Fruit fly (Drosophila melanogaster) whole organism, adult: ENCODE measurements around the gene CG42272.

Experiments
- CG11617 ChIP-seq: fragments of 200-800 bp; sonication (Bioruptor generic); optimal IDR thresholded peaks from 2 replicates; lab custom pipeline; 2017; ENCODE audit warnings: mild to moderate bottlenecking, missing biosample characterization, missing genetic modification reagents, missing genetic modification characterization
- CG12768 ChIP-seq: fragments of 200-800 bp; sonication (Bioruptor generic); optimal IDR thresholded peaks from 2 replicates; lab custom pipeline; 2017; ENCODE audit warnings: missing biosample characterization, missing genetic modification characterization, mild to moderate bottlenecking, moderate library complexity, missing genetic modification reagents
- CG14711 ChIP-seq: fragments of 200-800 bp; sonication (Bioruptor generic); optimal IDR thresholded peaks from 2 replicates; lab custom pipeline; 2018; ENCODE audit warnings: missing biosample characterization, mild to moderate bottlenecking, missing genetic modification characterization, moderate library complexity
- CG1620 ChIP-seq: fragments of 200-800 bp; sonication (Bioruptor generic); optimal IDR thresholded peaks from 2 replicates; lab custom pipeline; 2016; ENCODE audit warnings: missing biosample characterization, missing genetic modification characterization
- CG33017 ChIP-seq: fragments of 200-800 bp; sonication (Bioruptor generic); optimal IDR thresholded peaks from 2 replicates; lab custom pipeline; 2018; ENCODE audit warnings: missing biosample characterization, mild to moderate bottlenecking, missing genetic modification characterization, moderate library complexity
- CG5204 ChIP-seq: fragments of 200-800 bp; sonication (Bioruptor generic); optimal IDR thresholded peaks from 2 replicates; lab custom pipeline; 2016; ENCODE audit warnings: missing biosample characterization, missing genetic modification characterization
- CG7045 ChIP-seq: fragments of 200-800 bp; sonication (Bioruptor generic); optimal IDR thresholded peaks from 2 replicates; lab custom pipeline; 2017; ENCODE audit warnings: missing biosample characterization, mild to moderate bottlenecking, missing genetic modification characterization
- CG7101 ChIP-seq: fragments of 200-800 bp; sonication (Bioruptor generic); optimal IDR thresholded peaks from 2 replicates; lab custom pipeline; 2018; ENCODE audit warnings: missing biosample characterization, mild to moderate bottlenecking, missing genetic modification characterization, moderate library complexity
- Clk ChIP-seq: fragments of 200-800 bp; sonication (Bioruptor generic); optimal IDR thresholded peaks from 2 replicates; lab custom pipeline; 2017; ENCODE audit warnings: missing biosample characterization, missing genetic modification characterization
- Crg-1 ChIP-seq: fragments of 200-800 bp; sonication (Bioruptor generic); optimal IDR thresholded peaks from 2 replicates; lab custom pipeline; 2016; ENCODE audit warnings: missing biosample characterization, missing genetic modification characterization
- Hr96 ChIP-seq: fragments of 200-800 bp; sonication (Bioruptor generic); optimal IDR thresholded peaks from 2 replicates; lab custom pipeline; 2016; ENCODE audit warnings: missing biosample characterization, missing genetic modification characterization
- Mnt ChIP-seq: fragments of 200-800 bp; sonication (Bioruptor generic); optimal IDR thresholded peaks from 2 replicates; lab custom pipeline; 2016; ENCODE audit warnings: missing biosample characterization, mild to moderate bottlenecking, missing genetic modification characterization
- bab1 ChIP-seq: fragments of 200-800 bp; sonication (Bioruptor generic); optimal IDR thresholded peaks from 3 replicates; lab custom pipeline; 2019; ENCODE audit warnings: missing biosample characterization, mild to moderate bottlenecking, missing genetic modification characterization, moderate library complexity
- cic ChIP-seq: fragments of 200-800 bp; sonication (Bioruptor generic); optimal IDR thresholded peaks from 2 replicates; lab custom pipeline; 2017; ENCODE audit warnings: missing biosample characterization, mild to moderate bottlenecking, missing genetic modification characterization, moderate library complexity
- cnc ChIP-seq, 2 experiments: fragments of >200 bp; optimal IDR thresholded peaks; 2 replicates each; lab custom pipeline; 2017
- kay ChIP-seq: fragments of 200-800 bp; sonication (Bioruptor generic); peaks from one replicate; lab custom pipeline; 2016; ENCODE audit warnings: missing biosample characterization, missing genetic modification characterization, borderline replicate concordance
- ovo ChIP-seq: fragments of 200-800 bp; sonication (Bioruptor generic); optimal IDR thresholded peaks from 2 replicates; lab custom pipeline; 2016; ENCODE audit warnings: missing biosample characterization, missing genetic modification characterization
- pad ChIP-seq: fragments of 200-800 bp; sonication (Bioruptor generic); optimal IDR thresholded peaks from 3 replicates; lab custom pipeline; 2017; ENCODE audit warnings: missing biosample characterization, missing genetic modification characterization, mild to moderate bottlenecking, moderate library complexity, missing genetic modification reagents
- tj ChIP-seq: fragments of 200-800 bp; sonication (Bioruptor generic); optimal IDR thresholded peaks from 3 replicates; lab custom pipeline; 2017; ENCODE audit warnings: missing biosample characterization, mild to moderate bottlenecking, missing genetic modification characterization, moderate library complexity
- toe ChIP-seq: fragments of 200-800 bp; sonication (Bioruptor generic); optimal IDR thresholded peaks from 2 replicates; lab custom pipeline; 2016; ENCODE audit warnings: missing biosample characterization, missing genetic modification characterization

The CG42272 gene

dm6 chr3L:5802733-5803132 is at the start of gene CG42272:
CG42272 (plus strand) TSS chr3L:5803033.
- TF ChIP-seq CG12768 (GFP tag; lab: Kevin White, UChicago) (no peak), ovo (GFP tag; lab: Kevin White, UChicago) (no peak), toe (no peak), CG7101 (tag; lab: Kevin White, UChicago) (no peak), CG14711 (no peak), Crg-1 (GFP tag; lab: Kevin White, UChicago) (no peak), Mnt (GFP tag; lab: Kevin White, UChicago) (no peak), bab1 (no peak), cic (GFP tag; lab: Kevin White, UChicago) (no peak), tj (GFP tag; lab: Kevin White, UChicago) (no peak), cnc (optimal IDR thresholded peaks at IDR 0.05; lab: Kevin White, UChicago) (no peak), CG33017 (tag; lab: Kevin White, UChicago) (no peak), CG1620 (GFP tag; lab: Kevin White, UChicago) (no peak), Hr96 (GFP tag; lab: Kevin White, UChicago) (no peak), kay (GFP tag; lab: Kevin White, UChicago) (no peak), pad (no peak), CG7045 (GFP tag; lab: Kevin White, UChicago) (no peak), CG5204 (no peak), CG11617 (GFP tag; lab: Kevin White, UChicago) (no peak), Clk (no peak)

dm6 chr3L:5753605-5754365 is 49.0 kb upstream of the CG42272 start:
- no peak for TF ChIP-seq ovo (GFP tag; lab: Kevin White, UChicago)
- no peak for TF ChIP-seq CG11617 (GFP tag; lab: Kevin White, UChicago)
- no peak for TF ChIP-seq cnc (optimal IDR thresholded peaks at IDR 0.05; lab: Kevin White, UChicago)
- no peak for TF ChIP-seq bab1
- no peak for TF ChIP-seq kay (GFP tag; lab: Kevin White, UChicago)
- no peak for TF ChIP-seq Clk
- no peak for TF ChIP-seq CG14711
- no peak for TF ChIP-seq CG5204
- TF ChIP-seq CG7101 (tag; lab: Kevin White, UChicago), result no peak
- TF ChIP-seq CG7045 (GFP tag; lab: Kevin White, UChicago), result peak; percentile 3
- no peak for TF ChIP-seq CG33017 (tag; lab: Kevin White, UChicago)
- no peak for TF ChIP-seq CG1620 (GFP tag; lab: Kevin White, UChicago)
- no peak for TF ChIP-seq Crg-1 (GFP tag; lab: Kevin White, UChicago)
- TF ChIP-seq toe, result no peak
- TF ChIP-seq pad, result no peak
- TF ChIP-seq cic (GFP tag; lab: Kevin White, UChicago), result peak; percentile 98
- TF ChIP-seq CG12768 (GFP tag; lab: Kevin White, UChicago), result peak; percentile 29
- no peak for TF ChIP-seq tj (GFP tag; lab: Kevin White, UChicago)
- peak; percentile 26 for TF ChIP-seq Mnt (GFP tag; lab: Kevin White, UChicago)
- no peak for TF ChIP-seq Hr96 (GFP tag; lab: Kevin White, UChicago)

DNA sequence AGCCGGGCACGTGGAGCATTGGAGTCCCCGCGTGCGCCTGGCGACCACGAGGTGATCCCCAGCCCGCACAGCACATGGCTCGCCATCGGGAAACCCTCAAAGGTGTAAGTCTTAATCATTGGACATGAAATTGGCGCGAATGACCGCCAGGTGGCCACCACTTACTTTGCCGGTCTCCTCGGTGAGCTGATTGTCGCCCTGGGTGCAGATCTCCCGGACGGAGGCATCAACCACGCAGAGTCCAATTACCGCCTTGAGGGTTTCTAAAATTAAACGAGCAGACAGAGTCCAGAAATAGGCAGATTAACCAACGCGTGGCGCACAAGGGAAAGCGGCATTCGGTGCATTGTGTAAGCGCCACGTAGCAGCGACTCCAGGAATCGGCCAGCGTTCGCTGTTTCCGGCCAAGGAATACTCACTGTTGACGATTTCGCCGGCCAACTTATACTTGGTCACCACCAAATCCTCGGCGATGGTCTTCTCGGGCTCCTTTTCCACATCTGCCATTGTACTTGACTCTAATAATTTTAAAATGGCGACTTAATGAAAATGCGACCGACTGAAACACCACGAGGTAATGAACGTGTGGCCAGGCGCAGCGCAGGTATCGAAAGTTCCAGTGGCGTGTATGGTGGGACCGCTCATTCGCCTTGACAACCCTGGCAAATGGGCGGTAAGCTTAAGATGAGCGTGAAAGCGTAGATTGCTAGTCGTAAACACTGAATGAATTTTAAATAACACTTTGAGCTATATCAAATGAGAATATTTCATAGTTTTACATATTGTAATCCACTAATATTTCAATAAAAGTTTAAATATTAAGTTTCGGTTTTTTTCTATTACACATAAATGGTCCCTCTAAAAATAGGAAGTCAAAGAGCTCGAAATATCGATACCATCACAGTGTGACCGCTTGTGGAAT is 37.6 kb upstream of the CG42272 start, which contains the start of gene CG10576:
Gene CG10576 (minus strand): TSS at position 781 of the 922 bp plus-strand sequence.
- no peak for TF ChIP-seq ovo (GFP tag; lab: Kevin White, UChicago)
- no peak for TF ChIP-seq Clk
- peak; percentile 44 for TF ChIP-seq CG11617 (GFP tag; lab: Kevin White, UChicago)
- TF ChIP-seq Crg-1 (GFP tag; lab: Kevin White, UChicago), result peak; percentile 52
- TF ChIP-seq pad, result peak; percentile 20
- TF ChIP-seq CG12768 (GFP tag; lab: Kevin White, UChicago), result no peak
- TF ChIP-seq bab1, result peak; percentile 21
- TF ChIP-seq Mnt (GFP tag; lab: Kevin White, UChicago), result peak; percentile 98
- peak; percentile 18 for TF ChIP-seq CG7101 (tag; lab: Kevin White, UChicago)
- TF ChIP-seq CG14711, result peak; percentile 95
- peak; percentile 21 for TF ChIP-seq tj (GFP tag; lab: Kevin White, UChicago)
- no peak for TF ChIP-seq cnc (optimal IDR thresholded peaks at IDR 0.05; lab: Kevin White, UChicago)
- TF ChIP-seq CG33017 (tag; lab: Kevin White, UChicago), result no peak
- peak; percentile 42 for TF ChIP-seq CG1620 (GFP tag; lab: Kevin White, UChicago)

dm6 chr3L:5765844-5766200 is 37.0 kb upstream of the CG42272 start, which contains the start of gene Txl:
Txl (plus strand) TSS chr3L:5765846.
- peak; percentile 85 to 95 for TF ChIP-seq cnc (optimal IDR thresholded peaks at IDR 0.05; lab: Kevin White, UChicago)
- no peak for TF ChIP-seq CG7101 (tag; lab: Kevin White, UChicago)
